Worm (Caenorhabditis elegans) whole organism, young adult: ENCODE measurements around the gene T23F11.4.

Experiments
- B0261.1 ChIP-seq: sonication (generic microtip); optimal IDR thresholded peaks from 2 replicates; lab custom pipeline; 2016; ENCODE audit warnings: mild to moderate bottlenecking, missing genetic modification characterization, moderate library complexity, missing compliant biosample characterization
- C17E4.6 ChIP-seq: fragments of 200-800 bp; sonication (Bioruptor generic); IDR thresholded peaks from 2 replicates; pipeline ENCODE4 v1.3.6; 2022; ENCODE audit warnings: missing genetic modification reagents, missing genetic modification characterization, missing compliant biosample characterization
- F10E7.11 ChIP-seq: sonication (generic microtip); optimal IDR thresholded peaks from 2 replicates; lab custom pipeline; 2017; ENCODE audit warnings: mild to moderate bottlenecking, missing genetic modification characterization, moderate library complexity, missing compliant biosample characterization
- F22D6.2 ChIP-seq: sonication (generic microtip); optimal IDR thresholded peaks from 2 replicates; lab custom pipeline; 2016; ENCODE audit warnings: mild to moderate bottlenecking, missing genetic modification characterization, missing compliant biosample characterization
- F33H1.4 ChIP-seq: fragments of 200-800 bp; sonication (Bioruptor generic); IDR thresholded peaks from 2 replicates; pipeline ENCODE4 v1.3.6; 2022; ENCODE audit warnings: missing genetic modification reagents, missing genetic modification characterization, missing compliant biosample characterization
- F39B2.1 ChIP-seq: fragments of 200-800 bp; sonication (Bioruptor generic); IDR thresholded peaks from 2 replicates; pipeline ENCODE4 v1.3.6; 2022; ENCODE audit warnings: missing genetic modification reagents, missing genetic modification characterization, missing compliant biosample characterization
- F49E8.2 ChIP-seq: sonication (generic microtip); optimal IDR thresholded peaks from 3 replicates; lab custom pipeline; 2017; ENCODE audit warnings: missing genetic modification characterization, mild to moderate bottlenecking, missing compliant biosample characterization, antibody characterized with exemption, moderate library complexity; ENCODE audit not compliant: insufficient read depth
- K12H6.12 ChIP-seq: fragments of 200-800 bp; sonication (Bioruptor generic); optimal IDR thresholded peaks from 2 replicates; lab custom pipeline; 2018; ENCODE audit warnings: mild to moderate bottlenecking, missing genetic modification characterization, missing compliant biosample characterization
- T07F8.4 ChIP-seq: sonication (generic microtip); optimal IDR thresholded peaks from 2 replicates; lab custom pipeline; 2016; ENCODE audit warnings: mild to moderate bottlenecking, missing genetic modification characterization, moderate library complexity, missing compliant biosample characterization
- T26A5.8 ChIP-seq: sonication (generic microtip); optimal IDR thresholded peaks from 2 replicates; lab custom pipeline; 2016; ENCODE audit warnings: missing genetic modification characterization, missing compliant biosample characterization
- Y53F4B.3 ChIP-seq: fragments of 200-800 bp; sonication (Bioruptor generic); IDR thresholded peaks from 2 replicates; pipeline ENCODE4 v1.3.6; 2022; ENCODE audit warnings: missing genetic modification reagents, missing genetic modification characterization, missing compliant biosample characterization
- Y56A3A.18 ChIP-seq: fragments of 200-800 bp; sonication (Bioruptor generic); IDR thresholded peaks from 2 replicates; pipeline ENCODE4 v1.3.6; 2022; ENCODE audit warnings: missing genetic modification reagents, missing genetic modification characterization, missing compliant biosample characterization
- Y67H2A.10 ChIP-seq: fragments of 200-800 bp; sonication (Bioruptor generic); conservative IDR thresholded peaks from 2 replicates; pipeline ENCODE4 v1.3.6; 2022; ENCODE audit warnings: missing genetic modification reagents, missing genetic modification characterization, missing compliant biosample characterization
- ama-1 ChIP-seq, 3 experiments: fragments of 150-350 bp in 1 of 3; sonication (generic microtip) in 2 of 3; optimal IDR thresholded peaks; 2 replicates each; lab custom pipeline; 2014 to 2018; ENCODE audit warnings: missing biosample characterization in 2 of 3, missing genetic modification characterization in 2 of 3, missing genetic modification reagents in 2 of 3
- atf-7 ChIP-seq: sonication (generic microtip); optimal IDR thresholded peaks from 2 replicates; lab custom pipeline; 2017; ENCODE audit warnings: mild to moderate bottlenecking, missing genetic modification characterization, missing compliant biosample characterization
- attf-3 ChIP-seq: fragments of 200-800 bp; sonication (Bioruptor generic); conservative IDR thresholded peaks from 2 replicates; pipeline ENCODE4 v1.3.6; 2022; ENCODE audit warnings: missing genetic modification reagents, missing genetic modification characterization, missing compliant biosample characterization
- attf-5 ChIP-seq: fragments of 200-800 bp; sonication (Bioruptor generic); optimal IDR thresholded peaks from 2 replicates; lab custom pipeline; 2018; ENCODE audit warnings: mild to moderate bottlenecking, missing genetic modification characterization, missing compliant biosample characterization
- cebp-1 ChIP-seq, 2 experiments: fragments of 200-800 bp in 1 of 2; sonication (Bioruptor generic) in 1 of 2; sonication (generic microtip) in 1 of 2; IDR thresholded peaks in 1 of 2; optimal IDR thresholded peaks in 1 of 2; 2 replicates each; pipeline versions ENCODE4 v1.3.6 to Lab custom; 2017 to 2022; ENCODE audit warnings: missing compliant biosample characterization in 2 of 2, missing genetic modification characterization in 2 of 2, mild to moderate bottlenecking in 1 of 2, missing genetic modification reagents in 1 of 2, moderate library complexity in 1 of 2
- ceh-27 ChIP-seq: fragments of 200-800 bp; sonication (Bioruptor generic); optimal IDR thresholded peaks from 2 replicates; lab custom pipeline; 2018; ENCODE audit warnings: mild to moderate bottlenecking, missing genetic modification characterization, moderate library complexity, missing compliant biosample characterization
- ceh-91 ChIP-seq: fragments of 200-800 bp; sonication (Bioruptor generic); IDR thresholded peaks from 2 replicates; pipeline ENCODE4 v1.3.6; 2022; ENCODE audit warnings: missing genetic modification reagents, missing genetic modification characterization, missing compliant biosample characterization
- chd-7 ChIP-seq: sonication (generic microtip); optimal IDR thresholded peaks from 2 replicates; lab custom pipeline; 2016; ENCODE audit warnings: mild to moderate bottlenecking, missing genetic modification characterization, moderate library complexity, missing compliant biosample characterization
- dpff-1 ChIP-seq: sonication (generic microtip); optimal IDR thresholded peaks from 2 replicates; lab custom pipeline; 2017; ENCODE audit warnings: mild to moderate bottlenecking, missing genetic modification characterization, missing compliant biosample characterization
- efl-1 ChIP-seq: fragments of 150-350 bp; optimal IDR thresholded peaks from 2 replicates; lab custom pipeline; 2014; ENCODE audit warnings: missing biosample characterization, missing genetic modification reagents, missing genetic modification characterization
- egrh-3 ChIP-seq: fragments of 200-800 bp; sonication (Bioruptor generic); IDR thresholded peaks from 2 replicates; pipeline ENCODE4 v1.3.6; 2022; ENCODE audit warnings: missing genetic modification reagents, missing genetic modification characterization, missing compliant biosample characterization
- him-1 ChIP-seq: sonication (generic microtip); optimal IDR thresholded peaks from 2 replicates; lab custom pipeline; 2016; ENCODE audit warnings: missing genotype, missing genetic modification reagents, missing genetic modification characterization, missing compliant biosample characterization
- hlh-26 ChIP-seq: fragments of 200-800 bp; sonication (Bioruptor generic); conservative IDR thresholded peaks from 2 replicates; pipeline ENCODE4 v1.3.6; 2022; ENCODE audit warnings: missing genetic modification reagents, missing genetic modification characterization, missing compliant biosample characterization
- hrde-1 ChIP-seq: sonication (generic microtip); optimal IDR thresholded peaks from 2 replicates; lab custom pipeline; 2016; ENCODE audit warnings: missing genetic modification characterization, mild to moderate bottlenecking, missing compliant biosample characterization, moderate library complexity, missing genotype, missing genetic modification reagents, borderline replicate concordance
- lin-54 ChIP-seq: fragments of 200-800 bp; sonication (Bioruptor generic); optimal IDR thresholded peaks from 2 replicates; lab custom pipeline; 2018; ENCODE audit warnings: mild to moderate bottlenecking, missing genetic modification characterization, missing compliant biosample characterization
- lir-1 ChIP-seq: fragments of 200-800 bp; sonication (Bioruptor generic); conservative IDR thresholded peaks from 2 replicates; pipeline ENCODE4 v1.3.6; 2022; ENCODE audit warnings: missing genetic modification reagents, missing genetic modification characterization, missing compliant biosample characterization
- lsl-1 ChIP-seq: fragments of 200-800 bp; sonication (Bioruptor generic); optimal IDR thresholded peaks from 2 replicates; lab custom pipeline; 2018; ENCODE audit warnings: mild to moderate bottlenecking, missing genetic modification characterization, moderate library complexity, missing compliant biosample characterization
- madf-10 ChIP-seq: sonication (generic microtip); optimal IDR thresholded peaks from 2 replicates; lab custom pipeline; 2016; ENCODE audit warnings: mild to moderate bottlenecking, missing genetic modification characterization, missing compliant biosample characterization
- madf-6 ChIP-seq: fragments of 200-800 bp; sonication (Bioruptor generic); IDR thresholded peaks from 2 replicates; pipeline ENCODE4 v1.3.6; 2022; ENCODE audit warnings: missing genetic modification reagents, missing genetic modification characterization, missing compliant biosample characterization
- mel-28 ChIP-seq: sonication (generic microtip); optimal IDR thresholded peaks from 2 replicates; lab custom pipeline; 2016; ENCODE audit warnings: borderline replicate concordance, mild to moderate bottlenecking, missing genetic modification characterization, missing compliant biosample characterization
- nfyb-1 ChIP-seq: fragments of 200-800 bp; sonication (Bioruptor generic); IDR thresholded peaks from 2 replicates; pipeline ENCODE4 v1.3.6; 2022; ENCODE audit warnings: missing genetic modification reagents, missing genetic modification characterization, missing compliant biosample characterization
- nhr-27 ChIP-seq: fragments of 200-800 bp; sonication (Bioruptor generic); optimal IDR thresholded peaks from 2 replicates; lab custom pipeline; 2018; ENCODE audit warnings: mild to moderate bottlenecking, missing genetic modification characterization, moderate library complexity, missing compliant biosample characterization
- nhr-80 ChIP-seq: sonication (generic microtip); optimal IDR thresholded peaks from 2 replicates; lab custom pipeline; 2016; ENCODE audit warnings: missing genetic modification characterization, missing compliant biosample characterization
- pha-4 ChIP-seq: fragments of 150-350 bp; sonication (generic microtip); optimal IDR thresholded peaks from 2 replicates; lab custom pipeline; 2014; ENCODE audit warnings: missing biosample characterization, missing genetic modification reagents, missing genetic modification characterization
- repo-1 ChIP-seq: sonication (generic microtip); optimal IDR thresholded peaks from 2 replicates; lab custom pipeline; 2017; ENCODE audit warnings: mild to moderate bottlenecking, missing genetic modification characterization, missing compliant biosample characterization
- snpc-1.3 ChIP-seq: sonication (generic microtip); optimal IDR thresholded peaks from 2 replicates; lab custom pipeline; 2017; ENCODE audit warnings: missing genetic modification characterization, mild to moderate bottlenecking, missing compliant biosample characterization, antibody characterized with exemption, moderate library complexity, missing genotype, missing genetic modification reagents; ENCODE audit not compliant: insufficient read depth
- snpc-3.4 ChIP-seq: sonication (generic microtip); optimal IDR thresholded peaks from 2 replicates; lab custom pipeline; 2017; ENCODE audit warnings: missing genetic modification characterization, mild to moderate bottlenecking, missing compliant biosample characterization, antibody characterized with exemption, moderate library complexity, missing genotype, missing genetic modification reagents
- snpc-4 ChIP-seq, 5 experiments: fragments of 150-350 bp in 1 of 5; sonication (generic microtip) in 4 of 5; optimal IDR thresholded peaks; 2 replicates each; lab custom pipeline; 2014 to 2018; ENCODE audit warnings: missing genetic modification characterization in 5 of 5, missing biosample characterization in 3 of 5, antibody characterized with exemption in 2 of 5, mild to moderate bottlenecking in 2 of 5, missing compliant biosample characterization in 2 of 5, missing genotype in 2 of 5, moderate library complexity in 2 of 5, missing genetic modification reagents in 1 of 5
- xnd-1 ChIP-seq: sonication (generic microtip); optimal IDR thresholded peaks from 2 replicates; lab custom pipeline; 2016; ENCODE audit warnings: missing genotype, missing genetic modification reagents, missing genetic modification characterization, missing compliant biosample characterization
- zim-3 ChIP-seq: sonication (generic microtip); optimal IDR thresholded peaks from 2 replicates; lab custom pipeline; 2017; ENCODE audit warnings: mild to moderate bottlenecking, missing genetic modification characterization, moderate library complexity, missing compliant biosample characterization
- ztf-22 ChIP-seq: fragments of 200-800 bp; sonication (Bioruptor generic); optimal IDR thresholded peaks from 2 replicates; lab custom pipeline; 2018; ENCODE audit warnings: mild to moderate bottlenecking, missing genetic modification characterization, moderate library complexity, missing compliant biosample characterization
- ztf-6 ChIP-seq: fragments of 200-800 bp; sonication (Bioruptor generic); IDR thresholded peaks from 2 replicates; pipeline ENCODE4 v1.3.6; 2022; ENCODE audit warnings: missing genetic modification reagents, missing genetic modification characterization, missing compliant biosample characterization

The T23F11.4 gene

DNA sequence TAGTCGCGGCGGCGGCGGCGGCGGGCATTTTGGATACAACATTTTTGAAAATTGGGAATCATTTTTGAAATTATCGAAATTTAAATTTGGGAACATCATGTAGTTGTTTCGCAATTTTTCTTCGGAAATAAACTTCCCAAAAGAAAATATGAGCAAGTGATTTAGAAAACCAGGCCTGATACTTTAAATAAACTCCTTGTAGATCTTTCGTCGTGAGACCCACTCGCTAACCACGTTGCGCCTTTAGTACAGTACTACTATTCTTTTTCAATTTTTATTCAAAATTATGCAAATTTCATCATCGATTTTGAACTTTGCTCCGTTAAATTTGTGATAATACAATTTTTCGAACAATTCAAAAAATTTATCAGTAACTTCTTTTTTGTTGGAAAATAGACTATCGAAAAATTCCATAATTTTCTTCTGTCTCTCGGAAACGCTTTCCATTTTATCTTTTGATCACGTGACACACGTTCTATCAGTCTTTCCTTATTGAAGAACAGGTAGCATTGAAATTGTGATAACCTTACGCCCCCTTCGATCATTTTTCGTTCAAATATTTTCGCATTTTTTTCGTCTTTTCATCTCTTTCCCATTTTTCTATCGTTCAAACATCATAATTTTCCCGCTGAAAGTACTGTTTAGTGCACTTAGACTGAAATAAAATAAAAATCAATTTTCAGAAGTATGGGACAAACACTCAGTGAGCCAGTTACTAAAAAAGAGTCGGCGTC lies 15.2 kb downstream of the T23F11.4 start, which contains the start of gene ppm-2 (continued):
- TF ChIP-seq zim-3 (tag; lab: Kevin White, UChicago) (no peak), pha-4 (tag; lab: Kevin White, UChicago) (no peak), ceh-27 (GFP tag; lab: Kevin White, UChicago) (no peak), dpff-1 (tag; lab: Kevin White, UChicago) (no peak), F33H1.4 (peak; percentile 97), K12H6.12 (tag; lab: Kevin White, UChicago) (no peak), madf-10 (tag; lab: Kevin White, UChicago) (no peak), Y53F4B.3 (0 out of 2 replicates have a peak, but pooled peaks have one; percentile 10), hlh-26 (GFP tag; lab: Robert Waterston, UW) (no peak), nfyb-1 (no peak), F10E7.11 (tag; lab: Kevin White, UChicago) (no peak), cebp-1 (GFP tag; IDR thresholded peaks at IDR 0.05; lab: Robert Waterston, UW) (no peak), cebp-1 (tag; optimal IDR thresholded peaks at IDR 0.05; lab: Kevin White, UChicago) (no peak), ztf-22 (no peak), ztf-6 (no peak), xnd-1 (tag; lab: Kevin White, UChicago) (peak; percentile 97), C17E4.6 (GFP tag; lab: Robert Waterston, UW) (no peak), atf-7 (tag; lab: Kevin White, UChicago) (peak; percentile 20), chd-7 (tag; lab: Kevin White, UChicago) (no peak), lin-54 (GFP tag; lab: Kevin White, UChicago) (peak; percentile 1), Y56A3A.18 (GFP tag; lab: Robert Waterston, UW) (no peak; the same call in 1 of the 2 replicates), T26A5.8 (tag; lab: Kevin White, UChicago) (no peak), F22D6.2 (tag; lab: Kevin White, UChicago) (no peak), snpc-1.3 (peak; percentile 21), attf-3 (GFP tag; lab: Robert Waterston, UW) (no peak), Y67H2A.10 (GFP tag; lab: Robert Waterston, UW) (no peak), snpc-3.4 (tag; lab: Kevin White, UChicago) (peak; percentile 53), lsl-1 (peak; percentile 99), hrde-1 (tag; lab: Kevin White, UChicago) (no peak), snpc-4 (GFP tag; optimal IDR thresholded peaks at IDR 0.05; lab: Kevin White, UChicago) (no peak), snpc-4 (tag; optimal IDR thresholded peaks at IDR 0.05; lab: Kevin White, UChicago) (no peak), madf-6 (peak; percentile 100), efl-1 (peak; percentile 50), egrh-3 (no peak), ama-1 (optimal IDR thresholded peaks at IDR 0.05; lab: Kevin White, UChicago) (no peak), ama-1 (GFP tag; optimal IDR thresholded peaks at IDR 0.05; lab: Kevin White, UChicago) (no peak), T07F8.4 (tag; lab: Kevin White, UChicago) (no peak), lir-1 (GFP tag; lab: Robert Waterston, UW) (no peak), F39B2.1 (GFP tag; lab: Robert Waterston, UW) (no peak), F49E8.2 (tag; lab: Kevin White, UChicago) (peak; percentile 87), repo-1 (tag; lab: Kevin White, UChicago) (no peak), attf-5 (GFP tag; lab: Kevin White, UChicago) (no peak), B0261.1 (tag; lab: Kevin White, UChicago) (no peak), him-1 (peak; percentile 54), nhr-27 (tag; lab: Kevin White, UChicago) (no peak), ceh-91 (GFP tag; lab: Robert Waterston, UW) (peak; percentile 87), mel-28 (no peak), nhr-80 (tag; lab: Kevin White, UChicago) (peak; percentile 31)
